Fruit fly (Drosophila melanogaster) whole organism, embryonic: ENCODE data around the gene CG12279.

ENCODE experiments used
- Adf1 ChIP-seq: fragments of 200-800 bp; sonication (Bioruptor generic); IDR thresholded peaks from 2 replicates; pipeline ENCODE4 v1.3.6; 2022; ENCODE audit warnings: missing biosample characterization, missing genetic modification characterization
- Antp ChIP-seq: fragments of 200-800 bp; sonication (Bioruptor generic); optimal IDR thresholded peaks from 3 replicates; lab custom pipeline; 2016; ENCODE audit warnings: missing biosample characterization, missing genetic modification characterization
- Bdp1 ChIP-seq: fragments of 200-800 bp; sonication (Bioruptor generic); optimal IDR thresholded peaks from 3 replicates; lab custom pipeline; 2016; ENCODE audit warnings: missing biosample characterization, missing genetic modification characterization
- Bteb2 ChIP-seq: fragments of 200-800 bp; sonication (Bioruptor generic); optimal IDR thresholded peaks from 2 replicates; lab custom pipeline; 2016; ENCODE audit warnings: missing biosample characterization, missing genetic modification characterization
- CG10431 ChIP-seq: fragments of 200-800 bp; sonication (Bioruptor generic); optimal IDR thresholded peaks from 3 replicates; lab custom pipeline; 2018; ENCODE audit warnings: missing biosample characterization, mild to moderate bottlenecking, missing genetic modification characterization
- CG12219 ChIP-seq: fragments of 200-800 bp; sonication (Bioruptor generic); optimal IDR thresholded peaks from 3 replicates; lab custom pipeline; 2018; ENCODE audit warnings: missing biosample characterization, mild to moderate bottlenecking, missing genetic modification characterization
- CG14014 ChIP-seq: fragments of 200-800 bp; sonication (Bioruptor generic); IDR thresholded peaks from 2 replicates; pipeline ENCODE4 v1.3.6; 2022; ENCODE audit warnings: missing biosample characterization, missing genetic modification characterization
- CG15601 ChIP-seq: fragments of 200-800 bp; sonication (Bioruptor generic); optimal IDR thresholded peaks from 3 replicates; lab custom pipeline; 2019; ENCODE audit warnings: missing biosample characterization, mild to moderate bottlenecking, missing genetic modification characterization, moderate library complexity
- CG1603 ChIP-seq: fragments of 200-800 bp; sonication (Bioruptor generic); optimal IDR thresholded peaks from 2 replicates; lab custom pipeline; 2019; ENCODE audit warnings: missing biosample characterization, mild to moderate bottlenecking, missing genetic modification characterization, moderate library complexity
- CG16813 ChIP-seq: fragments of 200-800 bp; sonication (Bioruptor generic); IDR thresholded peaks from 3 replicates; pipeline ENCODE4 v1.3.6; 2022; ENCODE audit warnings: missing biosample characterization, missing genetic modification characterization; ENCODE audit not compliant: partially characterized antibody
- CG17912 ChIP-seq: fragments of 200-800 bp; sonication (Bioruptor generic); optimal IDR thresholded peaks from 2 replicates; lab custom pipeline; 2018; ENCODE audit warnings: missing biosample characterization, mild to moderate bottlenecking, missing genetic modification characterization
- CG30403 ChIP-seq: fragments of 200-800 bp; sonication (Bioruptor generic); optimal IDR thresholded peaks from 3 replicates; lab custom pipeline; 2016; ENCODE audit warnings: missing biosample characterization, missing genetic modification characterization
- CG34224 ChIP-seq: fragments of 200-800 bp; sonication (Bioruptor generic); IDR thresholded peaks from 3 replicates; pipeline ENCODE4 v1.3.6; 2022; ENCODE audit warnings: missing biosample characterization, missing genetic modification characterization; ENCODE audit not compliant: partially characterized antibody
- CG4424 ChIP-seq: fragments of 200-800 bp; sonication (Bioruptor generic); optimal IDR thresholded peaks from 3 replicates; lab custom pipeline; 2016; ENCODE audit warnings: missing biosample characterization, missing genetic modification characterization
- CG6254 ChIP-seq: fragments of 200-800 bp; sonication (Bioruptor generic); optimal IDR thresholded peaks from 3 replicates; lab custom pipeline; 2017; ENCODE audit warnings: mild to moderate bottlenecking, missing biosample characterization, missing genetic modification reagents, missing genetic modification characterization
- CG8359 ChIP-seq: fragments of 200-800 bp; sonication (Bioruptor generic); optimal IDR thresholded peaks from 2 replicates; lab custom pipeline; 2017; ENCODE audit warnings: missing biosample characterization, mild to moderate bottlenecking, missing genetic modification characterization, borderline replicate concordance
- CG9797 ChIP-seq: fragments of 200-800 bp; sonication (Bioruptor generic); optimal IDR thresholded peaks from 3 replicates; lab custom pipeline; 2018; ENCODE audit warnings: missing biosample characterization, mild to moderate bottlenecking, missing genetic modification characterization
- Dek ChIP-seq: fragments of 200-800 bp; sonication (Bioruptor generic); optimal IDR thresholded peaks from 3 replicates; lab custom pipeline; 2019; ENCODE audit warnings: missing biosample characterization, mild to moderate bottlenecking, missing genetic modification characterization, moderate library complexity
- E2f1 ChIP-seq: fragments of 200-800 bp; sonication (Bioruptor generic); IDR thresholded peaks from 2 replicates; pipeline ENCODE4 v1.3.6; 2022; ENCODE audit warnings: missing biosample characterization, missing genetic modification characterization
- Eip74EF ChIP-seq, 2 experiments: fragments of 200-800 bp in 1 of 2; fragments of >200 bp in 1 of 2; sonication (Bioruptor generic) in 1 of 2; optimal IDR thresholded peaks; 2 replicates each; lab custom pipeline; 2017 to 2019; ENCODE audit warnings: missing biosample characterization in 2 of 2, missing genetic modification characterization in 2 of 2, mild to moderate bottlenecking in 1 of 2, moderate library complexity in 1 of 2
- HLH3B ChIP-seq: fragments of 200-800 bp; sonication (Bioruptor generic); IDR thresholded peaks from 2 replicates; pipeline ENCODE4 v1.3.6; 2022; ENCODE audit warnings: missing biosample characterization, missing genetic modification characterization
- Kr ChIP-seq: fragments of 200-800 bp; sonication (Bioruptor generic); optimal IDR thresholded peaks from 2 replicates; lab custom pipeline; 2017; ENCODE audit warnings: missing biosample characterization, mild to moderate bottlenecking, missing genetic modification characterization
- MESR4 ChIP-seq: fragments of 200-800 bp; sonication (Bioruptor generic); optimal IDR thresholded peaks from 2 replicates; lab custom pipeline; 2018; ENCODE audit warnings: missing biosample characterization, mild to moderate bottlenecking, missing genetic modification characterization, moderate library complexity
- NC2α ChIP-seq: fragments of 200-800 bp; sonication (Bioruptor generic); optimal IDR thresholded peaks from 2 replicates; lab custom pipeline; 2016; ENCODE audit warnings: missing biosample characterization, missing genetic modification characterization
- Neu2 ChIP-seq: fragments of 200-800 bp; sonication (Bioruptor generic); optimal IDR thresholded peaks from 3 replicates; lab custom pipeline; 2016; ENCODE audit warnings: missing biosample characterization, missing genetic modification characterization, borderline replicate concordance
- Rx ChIP-seq: fragments of 200-800 bp; sonication (Bioruptor generic); IDR thresholded peaks from 2 replicates; pipeline ENCODE4 v1.3.6; 2022; ENCODE audit warnings: missing biosample characterization, missing genetic modification characterization
- Sox102F ChIP-seq: fragments of 200-800 bp; sonication (Bioruptor generic); optimal IDR thresholded peaks from 2 replicates; lab custom pipeline; 2018; ENCODE audit warnings: missing biosample characterization, mild to moderate bottlenecking, missing genetic modification characterization, moderate library complexity
- Spps ChIP-seq: fragments of 200-800 bp; sonication (Bioruptor generic); optimal IDR thresholded peaks from 2 replicates; lab custom pipeline; 2018; ENCODE audit warnings: missing biosample characterization, mild to moderate bottlenecking, missing genetic modification characterization
- Stat92E ChIP-seq, 3 experiments: fragments of >200 bp in 2 of 3; fragments of 200-800 bp in 1 of 3; sonication (Bioruptor generic) in 1 of 3; optimal IDR thresholded peaks; 2 replicates each; lab custom pipeline; 2017 to 2019; ENCODE audit warnings: missing biosample characterization in 3 of 3, missing genetic modification characterization in 3 of 3, mild to moderate bottlenecking in 1 of 3, moderate library complexity in 1 of 3
- TFAM ChIP-seq: fragments of 200-800 bp; sonication (Bioruptor generic); optimal IDR thresholded peaks from 2 replicates; lab custom pipeline; 2017; ENCODE audit warnings: missing biosample characterization, missing genetic modification characterization, inconsistent platforms
- Taf1 ChIP-seq: fragments of 200-800 bp; sonication (Bioruptor generic); IDR thresholded peaks from 2 replicates; pipeline ENCODE4 v1.3.6; 2022; ENCODE audit warnings: missing biosample characterization, missing genetic modification characterization
- Xrp1 ChIP-seq: fragments of 200-800 bp; sonication (Bioruptor generic); IDR thresholded peaks from 2 replicates; pipeline ENCODE4 v1.3.6; 2022; ENCODE audit warnings: missing biosample characterization, missing genetic modification characterization
- bcd ChIP-seq: fragments of 200-800 bp; sonication (Bioruptor generic); optimal IDR thresholded peaks from 2 replicates; lab custom pipeline; 2017; ENCODE audit warnings: missing biosample characterization, mild to moderate bottlenecking, missing genetic modification characterization
- btn ChIP-seq: fragments of 200-800 bp; sonication (Bioruptor generic); optimal IDR thresholded peaks from 2 replicates; lab custom pipeline; 2016; ENCODE audit warnings: missing biosample characterization, missing genetic modification characterization
- disco-r ChIP-seq: fragments of 200-800 bp; sonication (Bioruptor generic); optimal IDR thresholded peaks from 2 replicates; lab custom pipeline; 2016; ENCODE audit warnings: missing biosample characterization, missing genetic modification characterization
- dm ChIP-seq: fragments of 200-800 bp; sonication (Bioruptor generic); optimal IDR thresholded peaks from 3 replicates; lab custom pipeline; 2016; ENCODE audit warnings: missing biosample characterization, missing genetic modification characterization
- dpn ChIP-seq, 2 experiments: fragments of 200-800 bp; sonication (Bioruptor generic); optimal IDR thresholded peaks; 3 replicates each; lab custom pipeline; 2016; ENCODE audit warnings: missing biosample characterization in 2 of 2, missing genetic modification characterization in 2 of 2
- ftz-f1 ChIP-seq: fragments of 200-800 bp; sonication (Bioruptor generic); optimal IDR thresholded peaks from 2 replicates; lab custom pipeline; 2016; ENCODE audit warnings: missing biosample characterization, missing genetic modification characterization
- kay ChIP-seq: fragments of 200-800 bp; sonication (Bioruptor generic); optimal IDR thresholded peaks from 2 replicates; lab custom pipeline; 2016; ENCODE audit warnings: missing biosample characterization, missing genetic modification characterization
- lmd ChIP-seq: fragments of 200-800 bp; sonication (Bioruptor generic); IDR thresholded peaks from 2 replicates; pipeline ENCODE4 v1.3.6; 2022; ENCODE audit warnings: missing biosample characterization, missing genetic modification characterization
- nerfin-1 ChIP-seq: fragments of 200-800 bp; sonication (Bioruptor generic); optimal IDR thresholded peaks from 3 replicates; lab custom pipeline; 2019; ENCODE audit warnings: missing biosample characterization, mild to moderate bottlenecking, missing genetic modification characterization, moderate library complexity
- pita ChIP-seq: fragments of 200-800 bp; sonication (Bioruptor generic); optimal IDR thresholded peaks from 2 replicates; lab custom pipeline; 2017; ENCODE audit warnings: missing biosample characterization, mild to moderate bottlenecking, missing genetic modification characterization
- sim ChIP-seq: fragments of 200-800 bp; sonication (Bioruptor generic); IDR thresholded peaks from 2 replicates; pipeline ENCODE4 v1.3.6; 2022; ENCODE audit warnings: missing biosample characterization, missing genetic modification characterization
- sima ChIP-seq: fragments of 200-800 bp; sonication (Bioruptor generic); optimal IDR thresholded peaks from 2 replicates; lab custom pipeline; 2016; ENCODE audit warnings: missing biosample characterization, missing genetic modification characterization
- tna ChIP-seq: fragments of 200-800 bp; sonication (Bioruptor generic); IDR thresholded peaks from 2 replicates; pipeline ENCODE4 v1.3.6; 2022; ENCODE audit warnings: missing biosample characterization, missing genetic modification characterization; ENCODE audit not compliant: partially characterized antibody
- tup ChIP-seq: fragments of 200-800 bp; sonication (Bioruptor generic); optimal IDR thresholded peaks from 2 replicates; lab custom pipeline; 2016; ENCODE audit warnings: missing biosample characterization, mild to moderate bottlenecking, missing genetic modification characterization, moderate library complexity
- usp ChIP-seq: fragments of >200 bp; optimal IDR thresholded peaks from 2 replicates; lab custom pipeline; 2017; ENCODE audit warnings: missing biosample characterization, missing genetic modification characterization
- yki ChIP-seq: fragments of >200 bp; optimal IDR thresholded peaks from 3 replicates; lab custom pipeline; 2018

Gene CG12279

dm6 chr3R:12717588-12718535 is 13.0 kb downstream of the CG12279 start (continued):
- no peak for TF ChIP-seq CG17912 (GFP tag; lab: Kevin White, UChicago)
- no peak for TF ChIP-seq usp (GFP tag; lab: Kevin White, UChicago)
- peak; percentile 25 to 57 for TF ChIP-seq dpn (GFP tag; optimal IDR thresholded peaks at IDR 0.05; lab: Kevin White, UChicago)
- TF ChIP-seq Bteb2 (GFP tag; lab: Kevin White, UChicago) = peak; percentile 25
- TF ChIP-seq CG10431 (GFP tag; lab: Kevin White, UChicago) = no peak
- TF ChIP-seq btn (GFP tag; lab: Kevin White, UChicago) = peak; percentile 10
- TF ChIP-seq CG1603 (tag; lab: Kevin White, UChicago) = no peak
- no peak for TF ChIP-seq Spps
- no peak for TF ChIP-seq MESR4 (GFP tag; lab: Kevin White, UChicago)
- no peak for TF ChIP-seq disco-r (GFP tag; lab: Kevin White, UChicago)
- TF ChIP-seq dm (GFP tag; lab: Kevin White, UChicago) = no peak
- TF ChIP-seq Xrp1 (GFP tag; lab: Robert Waterston, UW) = peak; percentile 55
- no peak for TF ChIP-seq sim (GFP tag; lab: Robert Waterston, UW)
- no peak for TF ChIP-seq CG12219 (GFP tag; lab: Kevin White, UChicago)
- no peak for TF ChIP-seq CG6254 (GFP tag; lab: Kevin White, UChicago)
- peak; percentile 69 for TF ChIP-seq HLH3B (GFP tag; lab: Robert Waterston, UW)
- peak; percentile 72 for TF ChIP-seq CG30403
- peak; percentile 66 for TF ChIP-seq CG14014 (GFP tag; lab: Robert Waterston, UW)
- no peak for TF ChIP-seq tna
- TF ChIP-seq yki (lab: Kevin White, UChicago) = no peak
- no peak for TF ChIP-seq tup (GFP tag; lab: Kevin White, UChicago)
- TF ChIP-seq E2f1 (GFP tag; lab: Robert Waterston, UW) = peak; percentile 54; the same call in 1 of the 2 replicates
- no peak for TF ChIP-seq Stat92E (GFP tag; optimal IDR thresholded peaks at IDR 0.05; lab: Kevin White, UChicago)
- peak; percentile 64 for TF ChIP-seq Sox102F (GFP tag; lab: Kevin White, UChicago)
- no peak for TF ChIP-seq Eip74EF (GFP tag; optimal IDR thresholded peaks at IDR 0.05; lab: Kevin White, UChicago)
- TF ChIP-seq CG4424 (GFP tag; lab: Kevin White, UChicago) = peak; percentile 57
- no peak for TF ChIP-seq CG8359
- TF ChIP-seq Kr (GFP tag; lab: Kevin White, UChicago) = no peak
- TF ChIP-seq Taf1 (GFP tag; lab: Robert Waterston, UW) = 0 out of 2 replicates have a peak, but pooled peaks have one; percentile 23
- TF ChIP-seq CG34224 (GFP tag; lab: Robert Waterston, UW) = no peak
- peak; percentile 42 for TF ChIP-seq kay (GFP tag; lab: Kevin White, UChicago)
- no peak for TF ChIP-seq CG15601 (tag; lab: Kevin White, UChicago)
- no peak for TF ChIP-seq nerfin-1
- TF ChIP-seq Rx (GFP tag; lab: Robert Waterston, UW) = peak; percentile 46; the same call in 1 of the 2 replicates
- no peak for TF ChIP-seq sima (GFP tag; lab: Kevin White, UChicago)
- TF ChIP-seq CG16813 (GFP tag; lab: Robert Waterston, UW) = no peak
- TF ChIP-seq pita (GFP tag; lab: Kevin White, UChicago) = no peak
- no peak for TF ChIP-seq ftz-f1
- TF ChIP-seq TFAM = no peak
- peak; percentile 50 for TF ChIP-seq lmd (GFP tag; lab: Robert Waterston, UW)
- TF ChIP-seq bcd (GFP tag; lab: Kevin White, UChicago) = peak; percentile 35
- TF ChIP-seq Bdp1 (GFP tag; lab: Kevin White, UChicago) = peak; percentile 37
- TF ChIP-seq Dek (tag; lab: Kevin White, UChicago) = peak; percentile 36
- TF ChIP-seq Antp (GFP tag; lab: Kevin White, UChicago) = peak; percentile 56
- TF ChIP-seq NC2α (GFP tag; lab: Kevin White, UChicago) = peak; percentile 41
- TF ChIP-seq Adf1 = peak; percentile 24; the same call in 1 of the 2 replicates
- no peak for TF ChIP-seq CG9797
- no peak for TF ChIP-seq Neu2 (GFP tag; lab: Kevin White, UChicago)
